Worm (Caenorhabditis elegans) whole organism, late embryonic: Measurements from ENCODE around the gene F59A6.3.

Source experiments
- C08G9.2 ChIP-seq: sonication (generic microtip); optimal IDR thresholded peaks from 2 replicates; lab custom pipeline; 2016; ENCODE audit warnings: mild to moderate bottlenecking, missing genetic modification characterization, moderate library complexity, missing compliant biosample characterization
- F13H6.1 ChIP-seq: sonication (generic microtip); optimal IDR thresholded peaks from 2 replicates; lab custom pipeline; 2016; ENCODE audit warnings: missing genetic modification characterization, missing compliant biosample characterization
- K02D7.2 ChIP-seq: sonication (generic microtip); optimal IDR thresholded peaks from 2 replicates; lab custom pipeline; 2017; ENCODE audit warnings: mild to moderate bottlenecking, missing genetic modification characterization, missing compliant biosample characterization
- ceh-14 ChIP-seq: sonication (generic microtip); optimal IDR thresholded peaks from 2 replicates; lab custom pipeline; 2016; ENCODE audit warnings: missing genotype, missing genetic modification characterization, missing compliant biosample characterization
- ceh-18 ChIP-seq: sonication (generic microtip); optimal IDR thresholded peaks from 2 replicates; lab custom pipeline; 2016; ENCODE audit warnings: missing genetic modification characterization, missing compliant biosample characterization
- ceh-19 ChIP-seq: fragments of 200-800 bp; sonication (Bioruptor generic); optimal IDR thresholded peaks from 2 replicates; lab custom pipeline; 2018; ENCODE audit warnings: mild to moderate bottlenecking, missing genetic modification characterization, missing compliant biosample characterization
- ceh-2 ChIP-seq: sonication (generic microtip); optimal IDR thresholded peaks from 2 replicates; lab custom pipeline; 2016; ENCODE audit warnings: missing genotype, missing genetic modification characterization, missing compliant biosample characterization
- ceh-22 ChIP-seq: sonication (generic microtip); optimal IDR thresholded peaks from 2 replicates; lab custom pipeline; 2017; ENCODE audit warnings: missing biosample characterization, missing genetic modification characterization
- ceh-31 ChIP-seq: sonication (generic microtip); optimal IDR thresholded peaks from 2 replicates; lab custom pipeline; 2016; ENCODE audit warnings: missing genetic modification characterization, missing compliant biosample characterization
- ceh-34 ChIP-seq: sonication (generic microtip); optimal IDR thresholded peaks from 2 replicates; lab custom pipeline; 2016; ENCODE audit warnings: mild to moderate bottlenecking, missing genetic modification characterization, missing compliant biosample characterization
- ceh-48 ChIP-seq: sonication (generic microtip); optimal IDR thresholded peaks from 2 replicates; lab custom pipeline; 2016; ENCODE audit warnings: missing genetic modification characterization, inconsistent platforms, missing compliant biosample characterization
- ceh-6 ChIP-seq: fragments of 200-800 bp; sonication (Bioruptor generic); optimal IDR thresholded peaks from 2 replicates; lab custom pipeline; 2018; ENCODE audit warnings: mild to moderate bottlenecking, missing genetic modification characterization, missing compliant biosample characterization
- ceh-9 ChIP-seq: sonication (generic microtip); optimal IDR thresholded peaks from 2 replicates; lab custom pipeline; 2016; ENCODE audit warnings: mild to moderate bottlenecking, missing genetic modification characterization, inconsistent platforms, missing compliant biosample characterization
- che-1 ChIP-seq: sonication (generic microtip); optimal IDR thresholded peaks from 2 replicates; lab custom pipeline; 2016; ENCODE audit warnings: mild to moderate bottlenecking, missing genetic modification characterization, missing compliant biosample characterization
- ets-4 ChIP-seq: sonication (generic microtip); optimal IDR thresholded peaks from 2 replicates; lab custom pipeline; 2016; ENCODE audit warnings: missing genetic modification characterization, missing compliant biosample characterization
- fax-1 ChIP-seq: sonication (generic microtip); optimal IDR thresholded peaks from 2 replicates; lab custom pipeline; 2016; ENCODE audit warnings: missing genotype, missing genetic modification characterization, missing compliant biosample characterization
- fkh-10 ChIP-seq: fragments of 150-350 bp; optimal IDR thresholded peaks from 2 replicates; lab custom pipeline; 2014; ENCODE audit warnings: missing biosample characterization, missing genetic modification reagents, missing genetic modification characterization
- fkh-6 ChIP-seq: sonication (generic microtip); optimal IDR thresholded peaks from 2 replicates; lab custom pipeline; 2016; ENCODE audit warnings: missing genetic modification characterization, missing compliant biosample characterization
- gmeb-2 ChIP-seq: sonication (generic microtip); optimal IDR thresholded peaks from 2 replicates; lab custom pipeline; 2016; ENCODE audit warnings: missing genetic modification characterization, inconsistent platforms, missing compliant biosample characterization
- hlh-15 ChIP-seq: sonication (generic microtip); optimal IDR thresholded peaks from 2 replicates; lab custom pipeline; 2016; ENCODE audit warnings: missing genetic modification characterization, missing compliant biosample characterization
- hlh-30 ChIP-seq: sonication (generic microtip); optimal IDR thresholded peaks from 2 replicates; lab custom pipeline; 2017; ENCODE audit warnings: antibody characterized with exemption, missing genetic modification characterization, missing compliant biosample characterization; ENCODE audit not compliant: insufficient read depth
- hlh-6 ChIP-seq: sonication (generic microtip); optimal IDR thresholded peaks from 2 replicates; lab custom pipeline; 2016; ENCODE audit warnings: missing genotype, missing genetic modification characterization, missing compliant biosample characterization
- hlh-8 ChIP-seq: sonication (generic microtip); optimal IDR thresholded peaks from 2 replicates; lab custom pipeline; 2016; ENCODE audit warnings: missing genotype, missing genetic modification characterization, missing compliant biosample characterization
- lim-6 ChIP-seq: sonication (generic microtip); optimal IDR thresholded peaks from 2 replicates; lab custom pipeline; 2016; ENCODE audit warnings: missing genetic modification characterization, missing compliant biosample characterization
- lin-11 ChIP-seq: fragments of 200-800 bp; sonication (Bioruptor generic); optimal IDR thresholded peaks from 2 replicates; lab custom pipeline; 2018; ENCODE audit warnings: mild to moderate bottlenecking, missing genetic modification characterization, missing compliant biosample characterization
- madf-2 ChIP-seq: sonication (generic microtip); optimal IDR thresholded peaks from 2 replicates; lab custom pipeline; 2017; ENCODE audit warnings: missing genetic modification characterization, missing compliant biosample characterization
- mec-3 ChIP-seq: sonication (generic microtip); optimal IDR thresholded peaks from 2 replicates; lab custom pipeline; 2016; ENCODE audit warnings: borderline replicate concordance, missing genetic modification characterization, missing compliant biosample characterization
- nfya-1 ChIP-seq: sonication (generic microtip); optimal IDR thresholded peaks from 2 replicates; lab custom pipeline; 2017; ENCODE audit warnings: missing genetic modification characterization, mild to moderate bottlenecking, missing compliant biosample characterization, antibody characterized with exemption, moderate library complexity
- nhr-232 ChIP-seq: sonication (generic microtip); optimal IDR thresholded peaks from 2 replicates; lab custom pipeline; 2016; ENCODE audit warnings: missing genetic modification characterization, missing compliant biosample characterization
- npax-4 ChIP-seq: sonication (generic microtip); optimal IDR thresholded peaks from 2 replicates; lab custom pipeline; 2016; ENCODE audit warnings: missing genetic modification characterization, missing compliant biosample characterization
- odd-2 ChIP-seq: sonication (generic microtip); optimal IDR thresholded peaks from 2 replicates; lab custom pipeline; 2017; ENCODE audit warnings: antibody characterized with exemption, mild to moderate bottlenecking, missing genetic modification characterization, missing compliant biosample characterization
- pat-9 ChIP-seq: fragments of 200-800 bp; sonication (Bioruptor generic); optimal IDR thresholded peaks from 2 replicates; lab custom pipeline; 2018; ENCODE audit warnings: mild to moderate bottlenecking, missing genetic modification characterization, moderate library complexity, missing compliant biosample characterization
- pha-2 ChIP-seq: sonication (generic microtip); optimal IDR thresholded peaks from 2 replicates; lab custom pipeline; 2017; ENCODE audit warnings: mild to moderate bottlenecking, missing genetic modification characterization, missing compliant biosample characterization
- pha-4 ChIP-seq: fragments of 150-350 bp; optimal IDR thresholded peaks from 2 replicates; lab custom pipeline; 2018; ENCODE audit warnings: missing biosample characterization, missing genetic modification reagents, missing genetic modification characterization
- ref-2 ChIP-seq: sonication (generic microtip); optimal IDR thresholded peaks from 2 replicates; lab custom pipeline; 2016; ENCODE audit warnings: missing genetic modification characterization, missing compliant biosample characterization
- rnt-1 ChIP-seq: sonication (generic microtip); optimal IDR thresholded peaks from 2 replicates; lab custom pipeline; 2016; ENCODE audit warnings: missing genetic modification characterization, missing compliant biosample characterization
- sox-2 ChIP-seq: fragments of 200-800 bp; sonication (Bioruptor generic); IDR thresholded peaks from 2 replicates; pipeline ENCODE4 v1.3.6; 2022; ENCODE audit warnings: missing genetic modification reagents, missing genetic modification characterization, missing compliant biosample characterization
- sox-4 ChIP-seq: sonication (generic microtip); optimal IDR thresholded peaks from 2 replicates; lab custom pipeline; 2017; ENCODE audit warnings: mild to moderate bottlenecking, missing genetic modification characterization, inconsistent platforms, missing compliant biosample characterization
- syd-9 ChIP-seq: sonication (generic microtip); optimal IDR thresholded peaks from 2 replicates; lab custom pipeline; 2016; ENCODE audit warnings: mild to moderate bottlenecking, missing genetic modification characterization, moderate library complexity, missing compliant biosample characterization
- tbx-7 ChIP-seq: sonication (generic microtip); optimal IDR thresholded peaks from 2 replicates; lab custom pipeline; 2016; ENCODE audit warnings: missing genotype, missing genetic modification characterization, missing compliant biosample characterization
- ttx-3 ChIP-seq: sonication (generic microtip); optimal IDR thresholded peaks from 2 replicates; lab custom pipeline; 2016; ENCODE audit warnings: missing genetic modification reagents, missing genetic modification characterization, missing compliant biosample characterization
- unc-3 ChIP-seq, 2 experiments: fragments of 200-800 bp in 1 of 2; sonication (Bioruptor generic) in 1 of 2; sonication (generic microtip) in 1 of 2; conservative IDR thresholded peaks in 1 of 2; optimal IDR thresholded peaks in 1 of 2; 2 replicates each; pipeline versions ENCODE4 v1.3.6 to Lab custom; 2016 to 2022; ENCODE audit warnings: missing compliant biosample characterization in 2 of 2, missing genetic modification characterization in 2 of 2, missing genetic modification reagents in 1 of 2
- unc-42 ChIP-seq: sonication (generic microtip); optimal IDR thresholded peaks from 2 replicates; lab custom pipeline; 2016; ENCODE audit warnings: missing genotype, missing genetic modification characterization, missing compliant biosample characterization
- unc-55 ChIP-seq: sonication (generic microtip); optimal IDR thresholded peaks from 2 replicates; lab custom pipeline; 2017; ENCODE audit warnings: missing biosample characterization, missing genetic modification reagents, missing genetic modification characterization
- unc-86 ChIP-seq: sonication (generic microtip); optimal IDR thresholded peaks from 2 replicates; lab custom pipeline; 2016; ENCODE audit warnings: missing genetic modification characterization, missing compliant biosample characterization

Gene F59A6.3

ce11 chrII:5032669-5033068 lies 24.5 kb downstream of the F59A6.3 start (continued):
- TF ChIP-seq ceh-6 (GFP tag; lab: Kevin White, UChicago) (peak; percentile 90), ceh-19 (GFP tag; lab: Kevin White, UChicago) (peak; percentile 83), odd-2 (tag; lab: Kevin White, UChicago) (peak; percentile 54), madf-2 (tag; lab: Kevin White, UChicago) (peak; percentile 81), ceh-31 (peak; percentile 75), tbx-7 (peak; percentile 7), F13H6.1 (tag; lab: Kevin White, UChicago) (peak; percentile 86), ceh-34 (tag; lab: Kevin White, UChicago) (peak; percentile 91), rnt-1 (tag; lab: Kevin White, UChicago) (peak; percentile 58), K02D7.2 (tag; lab: Kevin White, UChicago) (peak; percentile 86), pha-4 (tag; lab: Kevin White, UChicago) (no peak), unc-55 (GFP tag; lab: Kevin White, UChicago) (no peak), sox-4 (tag; lab: Kevin White, UChicago) (peak; percentile 88), syd-9 (tag; lab: Kevin White, UChicago) (peak; percentile 84), npax-4 (tag; lab: Kevin White, UChicago) (peak; percentile 73), lim-6 (tag; lab: Kevin White, UChicago) (no peak), ceh-14 (tag; lab: Kevin White, UChicago) (peak; percentile 77), lin-11 (tag; lab: Kevin White, UChicago) (peak; percentile 75), ttx-3 (tag; lab: Kevin White, UChicago) (peak; percentile 81), ceh-18 (tag; lab: Kevin White, UChicago) (peak; percentile 91), unc-86 (tag; lab: Kevin White, UChicago) (peak; percentile 89), che-1 (tag; lab: Kevin White, UChicago) (peak; percentile 90), pat-9 (tag; lab: Kevin White, UChicago) (peak; percentile 88), sox-2 (GFP tag; lab: Robert Waterston, UW) (peak; percentile 54), fkh-10 (GFP tag; lab: Kevin White, UChicago) (no peak), ref-2 (peak; percentile 90), nfya-1 (tag; lab: Kevin White, UChicago) (peak; percentile 78), gmeb-2 (tag; lab: Kevin White, UChicago) (peak; percentile 87), ceh-22 (tag; lab: Kevin White, UChicago) (peak; percentile 22), unc-42 (tag; lab: Kevin White, UChicago) (peak; percentile 78), hlh-15 (tag; lab: Kevin White, UChicago) (peak; percentile 80), ceh-9 (tag; lab: Kevin White, UChicago) (peak; percentile 49), nhr-232 (peak; percentile 87), hlh-6 (tag; lab: Kevin White, UChicago) (peak; percentile 97), ets-4 (tag; lab: Kevin White, UChicago) (no peak), mec-3 (tag; lab: Kevin White, UChicago) (peak; percentile 58), fax-1 (peak; percentile 82)

ce11 chrII:5033935-5034334 lies 25.8 kb downstream of the F59A6.3 start, which contains the start of gene F33G12.3:
Gene F33G12.3 (minus strand): TSS chrII:5034035.
- TF ChIP-seq ceh-19 (GFP tag; lab: Kevin White, UChicago) (no peak), unc-3 (GFP tag; conservative IDR thresholded peaks at IDR 0.05; lab: Robert Waterston, UW) (no peak), unc-3 (tag; optimal IDR thresholded peaks at IDR 0.05; lab: Kevin White, UChicago) (no peak), pat-9 (tag; lab: Kevin White, UChicago) (no peak), ets-4 (tag; lab: Kevin White, UChicago) (no peak), fkh-6 (tag; lab: Kevin White, UChicago) (no peak), ceh-48 (tag; lab: Kevin White, UChicago) (no peak), pha-2 (tag; lab: Kevin White, UChicago) (no peak), fax-1 (no peak), hlh-30 (tag; lab: Kevin White, UChicago) (no peak), ceh-2 (tag; lab: Kevin White, UChicago) (no peak), ceh-6 (GFP tag; lab: Kevin White, UChicago) (no peak), K02D7.2 (tag; lab: Kevin White, UChicago) (no peak), C08G9.2 (no peak), hlh-8 (tag; lab: Kevin White, UChicago) (no peak), sox-4 (tag; lab: Kevin White, UChicago) (no peak)
